Fruit fly (Drosophila melanogaster) whole organism, embryonic: ENCODE measurements around the gene AP-1sigma.

Experiments used
- Atf-2 ChIP-seq: fragments of 200-800 bp; sonication (Bioruptor generic); optimal IDR thresholded peaks from 2 replicates; lab custom pipeline; 2016; ENCODE audit warnings: missing biosample characterization, missing genetic modification characterization
- BtbVII ChIP-seq: fragments of 200-800 bp; sonication (Bioruptor generic); optimal IDR thresholded peaks from 3 replicates; lab custom pipeline; 2017; ENCODE audit warnings: missing biosample characterization, mild to moderate bottlenecking, missing genetic modification characterization
- CG10267 ChIP-seq: fragments of 200-800 bp; sonication (Bioruptor generic); optimal IDR thresholded peaks from 2 replicates; lab custom pipeline; 2018; ENCODE audit warnings: missing biosample characterization, mild to moderate bottlenecking, missing genetic modification characterization, moderate library complexity
- CG10979 ChIP-seq: fragments of 200-800 bp; sonication (Bioruptor generic); optimal IDR thresholded peaks from 2 replicates; lab custom pipeline; 2018; ENCODE audit warnings: missing biosample characterization, mild to moderate bottlenecking, missing genetic modification characterization, moderate library complexity
- CG12071 ChIP-seq: fragments of 200-800 bp; sonication (Bioruptor generic); optimal IDR thresholded peaks from 3 replicates; lab custom pipeline; 2018; ENCODE audit warnings: missing biosample characterization, mild to moderate bottlenecking, missing genetic modification characterization
- CG14860 ChIP-seq: fragments of 200-800 bp; sonication (Bioruptor generic); IDR thresholded peaks from 3 replicates; pipeline ENCODE4 v1.3.6; 2022; ENCODE audit warnings: missing biosample characterization, missing genetic modification characterization; ENCODE audit not compliant: partially characterized antibody
- CG14965 ChIP-seq: fragments of 200-800 bp; sonication (Bioruptor generic); optimal IDR thresholded peaks from 2 replicates; lab custom pipeline; 2016; ENCODE audit warnings: missing biosample characterization, missing genetic modification characterization, borderline replicate concordance
- CG16779 ChIP-seq: fragments of 200-800 bp; sonication (Bioruptor generic); IDR thresholded peaks from 2 replicates; pipeline ENCODE4 v1.3.6; 2022; ENCODE audit warnings: missing biosample characterization, missing genetic modification characterization
- CG16813 ChIP-seq: fragments of 200-800 bp; sonication (Bioruptor generic); IDR thresholded peaks from 3 replicates; pipeline ENCODE4 v1.3.6; 2022; ENCODE audit warnings: missing biosample characterization, missing genetic modification characterization; ENCODE audit not compliant: partially characterized antibody
- CG17912 ChIP-seq: fragments of 200-800 bp; sonication (Bioruptor generic); optimal IDR thresholded peaks from 2 replicates; lab custom pipeline; 2018; ENCODE audit warnings: missing biosample characterization, mild to moderate bottlenecking, missing genetic modification characterization
- CG2120 ChIP-seq: fragments of 200-800 bp; sonication (Bioruptor generic); optimal IDR thresholded peaks from 3 replicates; lab custom pipeline; 2016; ENCODE audit warnings: missing biosample characterization, missing genetic modification characterization
- CG32772 ChIP-seq: fragments of 200-800 bp; sonication (Bioruptor generic); IDR thresholded peaks from 2 replicates; pipeline ENCODE4 v1.3.6; 2022; ENCODE audit warnings: missing biosample characterization, missing genetic modification characterization
- CG34376 ChIP-seq: fragments of 200-800 bp; sonication (Bioruptor generic); optimal IDR thresholded peaks from 2 replicates; lab custom pipeline; 2018; ENCODE audit warnings: missing biosample characterization, mild to moderate bottlenecking, missing genetic modification characterization
- CG3838 ChIP-seq: fragments of 200-800 bp; sonication (Bioruptor generic); optimal IDR thresholded peaks from 3 replicates; lab custom pipeline; 2016; ENCODE audit warnings: missing biosample characterization, missing genetic modification characterization
- CG4360 ChIP-seq: fragments of 200-800 bp; sonication (Bioruptor generic); IDR thresholded peaks from 2 replicates; pipeline ENCODE4 v1.3.6; 2022; ENCODE audit warnings: missing biosample characterization, missing genetic modification characterization
- CG6813 ChIP-seq: fragments of 200-800 bp; sonication (Bioruptor generic); optimal IDR thresholded peaks from 2 replicates; lab custom pipeline; 2017; ENCODE audit warnings: missing biosample characterization, missing genetic modification characterization, mild to moderate bottlenecking, moderate library complexity, missing genetic modification reagents
- CG8290 ChIP-seq, 3 experiments: fragments of 200-800 bp; sonication (Bioruptor generic); optimal IDR thresholded peaks; 2 replicates each; lab custom pipeline; 2016 to 2019; ENCODE audit warnings: missing biosample characterization in 3 of 3, missing genetic modification characterization in 3 of 3, mild to moderate bottlenecking in 2 of 3, moderate library complexity in 1 of 3
- CG8478 ChIP-seq: fragments of >200 bp; optimal IDR thresholded peaks from 2 replicates; lab custom pipeline; 2018
- CG9727 ChIP-seq: fragments of 200-800 bp; sonication (Bioruptor generic); optimal IDR thresholded peaks from 3 replicates; lab custom pipeline; 2017; ENCODE audit warnings: missing biosample characterization, mild to moderate bottlenecking, missing genetic modification characterization
- Deaf1 ChIP-seq: fragments of 200-800 bp; optimal IDR thresholded peaks from 3 replicates; lab custom pipeline; 2019; ENCODE audit warnings: missing biosample characterization, mild to moderate bottlenecking, missing genetic modification characterization, moderate library complexity
- Doc2 ChIP-seq: fragments of 200-800 bp; sonication (Bioruptor generic); IDR thresholded peaks from 2 replicates; pipeline ENCODE4 v1.3.6; 2022; ENCODE audit warnings: missing biosample characterization, missing genetic modification characterization
- Doc3 ChIP-seq: fragments of 200-800 bp; sonication (Bioruptor generic); IDR thresholded peaks from 3 replicates; pipeline ENCODE4 v1.3.6; 2022; ENCODE audit warnings: missing biosample characterization, missing genetic modification characterization; ENCODE audit not compliant: partially characterized antibody
- Drgx ChIP-seq: fragments of 200-800 bp; sonication (Bioruptor generic); IDR thresholded peaks from 2 replicates; pipeline ENCODE4 v1.3.6; 2022; ENCODE audit warnings: missing biosample characterization, missing genetic modification characterization
- E2f2 ChIP-seq: fragments of 200-800 bp; sonication (Bioruptor generic); IDR thresholded peaks from 2 replicates; pipeline ENCODE4 v1.3.6; 2022; ENCODE audit warnings: missing biosample characterization, missing genetic modification characterization
- Fer1 ChIP-seq: fragments of 200-800 bp; sonication (Bioruptor generic); optimal IDR thresholded peaks from 2 replicates; lab custom pipeline; 2017; ENCODE audit warnings: missing biosample characterization, mild to moderate bottlenecking, missing genetic modification characterization
- HLHmδ ChIP-seq: fragments of 200-800 bp; sonication (Bioruptor generic); optimal IDR thresholded peaks from 2 replicates; lab custom pipeline; 2018; ENCODE audit warnings: missing biosample characterization, mild to moderate bottlenecking, missing genetic modification characterization, moderate library complexity
- Jarid2 ChIP-seq: fragments of 200-800 bp; sonication (Bioruptor generic); optimal IDR thresholded peaks from 3 replicates; lab custom pipeline; 2017; ENCODE audit warnings: mild to moderate bottlenecking, missing biosample characterization, missing genetic modification reagents, missing genetic modification characterization
- MTF-1 ChIP-seq: fragments of 200-800 bp; sonication (Bioruptor generic); optimal IDR thresholded peaks from 2 replicates; lab custom pipeline; 2018; ENCODE audit warnings: missing biosample characterization, mild to moderate bottlenecking, missing genetic modification characterization, borderline replicate concordance
- Myb ChIP-seq: fragments of 200-800 bp; sonication (Bioruptor generic); optimal IDR thresholded peaks from 2 replicates; lab custom pipeline; 2016; ENCODE audit warnings: missing biosample characterization, missing genetic modification characterization
- Opbp ChIP-seq: fragments of 200-800 bp; sonication (Bioruptor generic); IDR thresholded peaks from 3 replicates; pipeline ENCODE4 v1.3.6; 2022; ENCODE audit warnings: missing biosample characterization, missing genetic modification characterization; ENCODE audit not compliant: partially characterized antibody
- Scr ChIP-seq: fragments of 200-800 bp; sonication (Bioruptor generic); IDR thresholded peaks from 2 replicates; pipeline ENCODE4 v1.3.6; 2022; ENCODE audit warnings: missing biosample characterization, missing genetic modification characterization; ENCODE audit not compliant: partially characterized antibody
- Sox100B ChIP-seq: fragments of 200-800 bp; sonication (Bioruptor generic); optimal IDR thresholded peaks from 3 replicates; lab custom pipeline; 2018; ENCODE audit warnings: missing biosample characterization, mild to moderate bottlenecking, missing genetic modification characterization
- al ChIP-seq: fragments of 200-800 bp; sonication (Bioruptor generic); IDR thresholded peaks from 2 replicates; pipeline ENCODE4 v1.3.6; 2022; ENCODE audit warnings: missing biosample characterization, missing genetic modification characterization
- da ChIP-seq: fragments of 200-800 bp; sonication (Bioruptor generic); optimal IDR thresholded peaks from 2 replicates; lab custom pipeline; 2016; ENCODE audit warnings: missing biosample characterization, missing genetic modification characterization
- gce ChIP-seq: fragments of 200-800 bp; sonication (Bioruptor generic); IDR thresholded peaks from 3 replicates; pipeline ENCODE4 v1.3.6; 2022; ENCODE audit warnings: missing biosample characterization, missing genetic modification characterization
- lab ChIP-seq: fragments of 200-800 bp; sonication (Bioruptor generic); optimal IDR thresholded peaks from 3 replicates; lab custom pipeline; 2017; ENCODE audit warnings: missing biosample characterization, missing genetic modification characterization, mild to moderate bottlenecking, moderate library complexity, missing genetic modification reagents
- mam ChIP-seq: fragments of 200-800 bp; sonication (Bioruptor generic); optimal IDR thresholded peaks from 3 replicates; lab custom pipeline; 2016; ENCODE audit warnings: missing biosample characterization, missing genetic modification characterization
- nau ChIP-seq: fragments of 200-800 bp; sonication (Bioruptor generic); optimal IDR thresholded peaks from 3 replicates; lab custom pipeline; 2017; ENCODE audit warnings: missing biosample characterization, mild to moderate bottlenecking, missing genetic modification characterization, missing genetic modification reagents
- pb ChIP-seq: fragments of 200-800 bp; sonication (Bioruptor generic); optimal IDR thresholded peaks from 3 replicates; lab custom pipeline; 2016; ENCODE audit warnings: missing biosample characterization, missing genetic modification characterization
- pita ChIP-seq: fragments of 200-800 bp; sonication (Bioruptor generic); optimal IDR thresholded peaks from 2 replicates; lab custom pipeline; 2017; ENCODE audit warnings: missing biosample characterization, mild to moderate bottlenecking, missing genetic modification characterization
- row ChIP-seq: fragments of 200-800 bp; sonication (Bioruptor generic); IDR thresholded peaks from 3 replicates; pipeline ENCODE4 v1.3.6; 2022; ENCODE audit warnings: missing biosample characterization, missing genetic modification characterization
- scrt ChIP-seq: fragments of 200-800 bp; sonication (Bioruptor generic); optimal IDR thresholded peaks from 2 replicates; lab custom pipeline; 2018; ENCODE audit warnings: missing biosample characterization, mild to moderate bottlenecking, missing genetic modification characterization, moderate library complexity
- sd ChIP-seq: fragments of 200-800 bp; sonication (Bioruptor generic); optimal IDR thresholded peaks from 3 replicates; lab custom pipeline; 2018; ENCODE audit warnings: missing biosample characterization, mild to moderate bottlenecking, missing genetic modification characterization, moderate library complexity
- seq ChIP-seq: fragments of 200-800 bp; sonication (Bioruptor generic); IDR thresholded peaks from 2 replicates; pipeline ENCODE4 v1.3.6; 2022; ENCODE audit warnings: missing biosample characterization, missing genetic modification characterization
- sim ChIP-seq: fragments of 200-800 bp; sonication (Bioruptor generic); IDR thresholded peaks from 2 replicates; pipeline ENCODE4 v1.3.6; 2022; ENCODE audit warnings: missing biosample characterization, missing genetic modification characterization
- sr ChIP-seq: fragments of 200-800 bp; sonication (Bioruptor generic); IDR thresholded peaks from 3 replicates; pipeline ENCODE4 v1.3.6; 2022; ENCODE audit warnings: missing biosample characterization, missing genetic modification characterization
- stwl ChIP-seq: fragments of 200-800 bp; sonication (Bioruptor generic); optimal IDR thresholded peaks from 3 replicates; lab custom pipeline; 2018; ENCODE audit warnings: missing biosample characterization, mild to moderate bottlenecking, missing genetic modification characterization, moderate library complexity
- zfh1 ChIP-seq: fragments of 200-800 bp; sonication (Bioruptor generic); IDR thresholded peaks from 3 replicates; pipeline ENCODE4 v1.3.6; 2022; ENCODE audit warnings: missing biosample characterization, missing genetic modification characterization

Gene AP-1sigma

dm6 chr3R:23960865-23961264, 2.4 kb downstream of the AP-1sigma start:
- TF ChIP-seq gce (0 out of 3 replicates have a peak, but pooled peaks have one; percentile 8), Scr (GFP tag; lab: Robert Waterston, UW) (0 out of 2 replicates have a peak, but pooled peaks have one; percentile 17), Doc3 (GFP tag; lab: Robert Waterston, UW) (0 out of 3 replicates have a peak, but pooled peaks have one; percentile 13), CG16813 (GFP tag; lab: Robert Waterston, UW) (peak; percentile 39; the same call in 1 of the 3 replicates), stwl (tag; lab: Kevin White, UChicago) (peak; percentile 99), CG8290 (GFP tag; optimal IDR thresholded peaks at IDR 0.05; lab: Kevin White, UChicago) (peak; percentile 36), CG8290 (tag; optimal IDR thresholded peaks at IDR 0.05; lab: Kevin White, UChicago) (no peak), pita (no peak), CG10267 (peak; percentile 47), CG9727 (GFP tag; lab: Kevin White, UChicago) (no peak)

DNA sequence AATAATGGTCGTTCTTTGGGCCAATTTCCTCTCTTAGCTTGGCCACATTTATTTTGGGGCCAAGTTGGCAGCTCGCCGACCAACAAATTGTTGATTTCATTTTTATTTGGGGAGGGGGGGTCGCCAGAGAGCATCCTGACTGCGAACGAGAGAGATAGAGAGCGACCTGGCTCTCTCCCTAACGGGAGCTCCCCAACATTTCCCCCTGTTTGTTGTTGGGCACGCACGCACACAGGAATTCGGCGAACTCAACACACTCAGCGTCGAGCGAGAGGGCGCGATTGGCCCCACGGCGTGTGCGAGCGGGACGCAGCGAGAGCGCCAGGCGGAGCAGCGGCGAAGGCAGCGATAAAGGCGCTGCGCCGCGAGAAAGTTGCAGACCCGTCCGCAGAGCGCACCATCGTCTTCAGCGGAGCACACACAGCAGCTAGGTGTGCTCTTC, 4.4 kb downstream of the AP-1sigma start, which contains the start of gene CG31140:
CG31140 (plus strand) TSS at position 400 of the 442 bp plus-strand sequence.
- no peak for TF ChIP-seq Doc2 (GFP tag; lab: Robert Waterston, UW)
- peak; percentile 97 for TF ChIP-seq scrt
- no peak for TF ChIP-seq CG32772 (GFP tag; lab: Robert Waterston, UW)
- peak; percentile 63 for TF ChIP-seq CG12071 (GFP tag; lab: Kevin White, UChicago)
- TF ChIP-seq CG6813: peak; percentile 11
- TF ChIP-seq Opbp (GFP tag; lab: Robert Waterston, UW): 0 out of 3 replicates have a peak, but pooled peaks have one; percentile 16
- TF ChIP-seq al (GFP tag; lab: Robert Waterston, UW): no peak
- TF ChIP-seq MTF-1: peak; percentile 1
- TF ChIP-seq row (GFP tag; lab: Robert Waterston, UW): peak; percentile 24; the same call in 1 of the 3 replicates
- TF ChIP-seq pb (GFP tag; lab: Kevin White, UChicago): peak; percentile 43
- peak; percentile 12 for TF ChIP-seq BtbVII (GFP tag; lab: Kevin White, UChicago)
- TF ChIP-seq zfh1: 0 out of 3 replicates have a peak, but pooled peaks have one; percentile 37
- TF ChIP-seq CG3838 (GFP tag; lab: Kevin White, UChicago): no peak
- TF ChIP-seq sd (tag; lab: Kevin White, UChicago): peak; percentile 91
- no peak for TF ChIP-seq CG2120
- no peak for TF ChIP-seq Atf-2 (GFP tag; lab: Kevin White, UChicago)
- TF ChIP-seq CG8478 (lab: Kevin White, UChicago): peak; percentile 83
- TF ChIP-seq Myb (GFP tag; lab: Kevin White, UChicago): no peak
- peak; percentile 26 for TF ChIP-seq lab (GFP tag; lab: Kevin White, UChicago)
- TF ChIP-seq CG16779 (GFP tag; lab: Robert Waterston, UW): peak; percentile 30; the same call in 1 of the 2 replicates
- TF ChIP-seq CG14965 (GFP tag; lab: Kevin White, UChicago): no peak
- TF ChIP-seq Sox100B (GFP tag; lab: Kevin White, UChicago): no peak
- peak; percentile 67 for TF ChIP-seq Fer1
- 0 out of 2 replicates have a peak, but pooled peaks have one; percentile 27 for TF ChIP-seq sim
- no peak for TF ChIP-seq CG17912 (GFP tag; lab: Kevin White, UChicago)
- TF ChIP-seq HLHmδ: peak; percentile 55
- 0 out of 2 replicates have a peak, but pooled peaks have one; percentile 14 for TF ChIP-seq Drgx (GFP tag; lab: Robert Waterston, UW)
- peak; percentile 3 for TF ChIP-seq nau
- no peak for TF ChIP-seq CG14860 (GFP tag; lab: Robert Waterston, UW)
- TF ChIP-seq Jarid2 (GFP tag; lab: Kevin White, UChicago): peak; percentile 2
- peak; percentile 7 for TF ChIP-seq CG10979 (tag; lab: Kevin White, UChicago)
- peak; percentile 61 for TF ChIP-seq CG4360 (GFP tag; lab: Robert Waterston, UW)
- peak; percentile 38; the same call in 1 of the 3 replicates for TF ChIP-seq sr (GFP tag; lab: Robert Waterston, UW)
- TF ChIP-seq mam (GFP tag; lab: Kevin White, UChicago): no peak
- 0 out of 2 replicates have a peak, but pooled peaks have one; percentile 33 for TF ChIP-seq E2f2 (GFP tag; lab: Robert Waterston, UW)
- peak; percentile 58 for TF ChIP-seq CG34376 (GFP tag; lab: Kevin White, UChicago)
- peak; percentile 20 for TF ChIP-seq Deaf1 (tag; lab: Kevin White, UChicago)
- no peak for TF ChIP-seq da (GFP tag; lab: Kevin White, UChicago)
- TF ChIP-seq seq (GFP tag; lab: Robert Waterston, UW): peak; percentile 43; the same call in 1 of the 2 replicates
